Worm (Caenorhabditis elegans) whole organism, L2 larva: ENCODE data around the gene H03G16.5.

Experiments used
- C34F6.9 ChIP-seq: fragments of 150-350 bp; optimal IDR thresholded peaks from 2 replicates; lab custom pipeline; 2014; ENCODE audit warnings: missing biosample characterization, missing genetic modification characterization
- F13H6.1 ChIP-seq: sonication (generic microtip); optimal IDR thresholded peaks from 2 replicates; lab custom pipeline; 2016; ENCODE audit warnings: missing genetic modification characterization, missing compliant biosample characterization
- R02D3.7 ChIP-seq: fragments of 150-350 bp; optimal IDR thresholded peaks from 2 replicates; lab custom pipeline; 2014; ENCODE audit warnings: missing biosample characterization, missing genetic modification characterization
- Y55F3AM.14 ChIP-seq: fragments of 200-800 bp; sonication (Bioruptor generic); optimal IDR thresholded peaks from 2 replicates; lab custom pipeline; 2018; ENCODE audit warnings: mild to moderate bottlenecking, missing genetic modification characterization, missing compliant biosample characterization
- ZK546.5 ChIP-seq: sonication (generic microtip); optimal IDR thresholded peaks from 2 replicates; lab custom pipeline; 2017; ENCODE audit warnings: missing biosample characterization, missing genetic modification characterization
- alr-1 ChIP-seq: fragments of 150-350 bp; optimal IDR thresholded peaks from 2 replicates; lab custom pipeline; 2014; ENCODE audit warnings: missing biosample characterization, missing genetic modification characterization
- ama-1 ChIP-seq: fragments of 150-350 bp; optimal IDR thresholded peaks from 2 replicates; lab custom pipeline; 2018; ENCODE audit warnings: inconsistent platforms
- blmp-1 ChIP-seq: sonication (generic microtip); optimal IDR thresholded peaks from 2 replicates; lab custom pipeline; 2017; ENCODE audit warnings: missing genetic modification characterization, mild to moderate bottlenecking, missing compliant biosample characterization, antibody characterized with exemption, moderate library complexity; ENCODE audit not compliant: insufficient read depth
- ceh-16 ChIP-seq: fragments of 150-350 bp; optimal IDR thresholded peaks from 2 replicates; lab custom pipeline; 2014; ENCODE audit warnings: missing biosample characterization, missing genetic modification characterization
- ceh-82 ChIP-seq: fragments of 150-350 bp; optimal IDR thresholded peaks from 2 replicates; lab custom pipeline; 2014; ENCODE audit warnings: missing biosample characterization, missing genetic modification characterization
- egl-27 ChIP-seq: sonication (generic microtip); optimal IDR thresholded peaks from 3 replicates; lab custom pipeline; 2017; ENCODE audit warnings: missing biosample characterization, missing genetic modification reagents, missing genetic modification characterization
- elt-1 ChIP-seq: fragments of 150-350 bp; optimal IDR thresholded peaks from 2 replicates; lab custom pipeline; 2014; ENCODE audit warnings: missing biosample characterization, missing genetic modification characterization
- elt-3 ChIP-seq: sonication (generic microtip); optimal IDR thresholded peaks from 2 replicates; lab custom pipeline; 2017; ENCODE audit warnings: missing biosample characterization, missing genetic modification characterization
- fos-1 ChIP-seq: fragments of 150-350 bp; optimal IDR thresholded peaks from 2 replicates; lab custom pipeline; 2014; ENCODE audit warnings: missing biosample characterization, missing genetic modification characterization
- gmeb-1 ChIP-seq: fragments of 150-350 bp; optimal IDR thresholded peaks from 2 replicates; lab custom pipeline; 2014; ENCODE audit warnings: missing biosample characterization, missing genetic modification characterization
- lin-11 ChIP-seq: fragments of 150-350 bp; sonication (generic microtip); optimal IDR thresholded peaks from 2 replicates; lab custom pipeline; 2014; ENCODE audit warnings: missing biosample characterization, missing genetic modification characterization, inconsistent platforms, mixed read lengths
- lin-39 ChIP-seq: fragments of 150-350 bp; optimal IDR thresholded peaks from 2 replicates; lab custom pipeline; 2014; ENCODE audit warnings: missing biosample characterization, missing genetic modification reagents, missing genetic modification characterization
- lsy-2 ChIP-seq, 2 experiments: fragments of 150-350 bp in 1 of 2; sonication (generic microtip) in 1 of 2; optimal IDR thresholded peaks; 2 replicates each; lab custom pipeline; 2014 to 2017; ENCODE audit warnings: missing biosample characterization in 2 of 2, missing genetic modification characterization in 2 of 2
- mab-5 ChIP-seq: fragments of 150-350 bp; optimal IDR thresholded peaks from 2 replicates; lab custom pipeline; 2014; ENCODE audit warnings: missing biosample characterization, missing genetic modification characterization
- mbf-1 ChIP-seq: sonication (generic microtip); optimal IDR thresholded peaks from 2 replicates; lab custom pipeline; 2017; ENCODE audit warnings: missing biosample characterization, missing genetic modification characterization
- mdl-1 ChIP-seq, 2 experiments: fragments of 150-350 bp in 1 of 2; sonication (generic microtip) in 1 of 2; optimal IDR thresholded peaks; 2 replicates each; lab custom pipeline; 2017; ENCODE audit warnings: missing biosample characterization in 2 of 2, missing genetic modification characterization in 2 of 2
- nhr-10 ChIP-seq: sonication (generic microtip); optimal IDR thresholded peaks from 2 replicates; lab custom pipeline; 2017; ENCODE audit warnings: missing biosample characterization, missing genetic modification characterization
- nhr-11 ChIP-seq: fragments of 150-350 bp; optimal IDR thresholded peaks from 2 replicates; lab custom pipeline; 2014; ENCODE audit warnings: missing biosample characterization, missing genetic modification characterization
- nhr-12 ChIP-seq: fragments of 150-350 bp; optimal IDR thresholded peaks from 2 replicates; lab custom pipeline; 2014; ENCODE audit warnings: missing biosample characterization, missing genetic modification characterization
- nhr-129 ChIP-seq: fragments of 150-350 bp; optimal IDR thresholded peaks from 2 replicates; lab custom pipeline; 2014; ENCODE audit warnings: missing biosample characterization, missing genetic modification characterization
- nhr-21 ChIP-seq: fragments of 150-350 bp; optimal IDR thresholded peaks from 2 replicates; lab custom pipeline; 2014; ENCODE audit warnings: missing biosample characterization, missing genetic modification characterization
- nhr-23 ChIP-seq: fragments of 150-350 bp; optimal IDR thresholded peaks from 2 replicates; lab custom pipeline; 2014; ENCODE audit warnings: missing biosample characterization, missing genetic modification reagents, missing genetic modification characterization
- nhr-237 ChIP-seq: fragments of 150-350 bp; optimal IDR thresholded peaks from 2 replicates; lab custom pipeline; 2014; ENCODE audit warnings: missing biosample characterization, missing genetic modification characterization
- nhr-25 ChIP-seq: fragments of 150-350 bp; sonication (generic microtip); optimal IDR thresholded peaks from 3 replicates; lab custom pipeline; 2014; ENCODE audit warnings: missing biosample characterization, missing genetic modification characterization
- nhr-6 ChIP-seq: fragments of 150-350 bp; optimal IDR thresholded peaks from 2 replicates; lab custom pipeline; 2014; ENCODE audit warnings: missing biosample characterization, missing genetic modification characterization
- nhr-77 ChIP-seq: fragments of 150-350 bp; optimal IDR thresholded peaks from 2 replicates; lab custom pipeline; 2014; ENCODE audit warnings: missing biosample characterization, missing genetic modification characterization
- peb-1 ChIP-seq: fragments of 150-350 bp; optimal IDR thresholded peaks from 2 replicates; lab custom pipeline; 2014; ENCODE audit warnings: missing biosample characterization, missing genetic modification characterization
- sem-4 ChIP-seq: fragments of 150-350 bp; optimal IDR thresholded peaks from 2 replicates; lab custom pipeline; 2014; ENCODE audit warnings: missing biosample characterization, missing genetic modification reagents, missing genetic modification characterization
- skn-1 ChIP-seq: sonication (generic microtip); optimal IDR thresholded peaks from 2 replicates; lab custom pipeline; 2017; ENCODE audit warnings: missing biosample characterization, missing genetic modification characterization
- sma-3 ChIP-seq: sonication (generic microtip); optimal IDR thresholded peaks from 2 replicates; lab custom pipeline; 2016; ENCODE audit warnings: missing genetic modification reagents, missing genetic modification characterization, missing compliant biosample characterization
- snpc-4 ChIP-seq: fragments of 150-350 bp; optimal IDR thresholded peaks from 2 replicates; lab custom pipeline; 2014; ENCODE audit warnings: missing biosample characterization, missing genetic modification characterization
- unc-39 ChIP-seq: fragments of 150-350 bp; optimal IDR thresholded peaks from 2 replicates; lab custom pipeline; 2014; ENCODE audit warnings: missing biosample characterization, missing genetic modification characterization
- unc-55 ChIP-seq: fragments of 150-350 bp; sonication (generic microtip); optimal IDR thresholded peaks from 3 replicates; lab custom pipeline; 2014; ENCODE audit warnings: missing biosample characterization, missing genetic modification reagents, missing genetic modification characterization
- unc-62 ChIP-seq: fragments of 150-350 bp; optimal IDR thresholded peaks from 2 replicates; lab custom pipeline; 2014; ENCODE audit warnings: missing biosample characterization, missing genetic modification reagents, missing genetic modification characterization
- zag-1 ChIP-seq: fragments of 150-350 bp; optimal IDR thresholded peaks from 2 replicates; lab custom pipeline; 2014; ENCODE audit warnings: missing biosample characterization, missing genetic modification characterization
- ztf-1 ChIP-seq: fragments of 200-800 bp; sonication (Bioruptor generic); conservative IDR thresholded peaks from 2 replicates; pipeline ENCODE4 v1.3.6; 2022; ENCODE audit warnings: missing genetic modification characterization, missing compliant biosample characterization
- ztf-11 ChIP-seq: sonication (generic microtip); optimal IDR thresholded peaks from 2 replicates; lab custom pipeline; 2017; ENCODE audit warnings: missing biosample characterization, missing genetic modification characterization
- ztf-4 ChIP-seq: fragments of 150-350 bp; optimal IDR thresholded peaks from 2 replicates; lab custom pipeline; 2014; ENCODE audit warnings: missing biosample characterization, missing genetic modification characterization

H03G16.5 gene

DNA sequence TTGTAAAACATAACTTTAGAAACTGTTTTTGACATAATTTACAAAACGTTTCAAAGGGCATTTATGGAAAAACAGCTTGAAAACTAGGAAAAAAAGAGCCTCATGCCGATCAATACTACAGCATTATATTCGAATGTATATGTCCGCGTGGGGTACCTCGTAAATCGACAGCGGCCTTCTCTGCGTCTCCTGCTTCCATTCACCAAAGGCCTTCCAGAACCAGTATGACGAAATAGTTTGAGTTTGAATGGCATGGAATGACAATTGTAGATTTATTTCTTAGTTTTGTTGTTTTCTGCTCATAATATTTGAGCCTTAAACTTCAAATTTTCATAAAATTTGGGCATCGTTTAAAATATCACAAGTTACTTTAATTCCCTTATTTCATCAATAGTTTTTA is 11.2 kb downstream of the H03G16.5 start:
- TF ChIP-seq sma-3 (GFP tag; lab: Kevin White, UChicago): no peak
- TF ChIP-seq nhr-12 (tag; lab: Kevin White, UChicago): no peak
- no peak for TF ChIP-seq elt-1 (tag; lab: Kevin White, UChicago)
- no peak for TF ChIP-seq ztf-4 (tag; lab: Kevin White, UChicago)
- no peak for TF ChIP-seq fos-1 (tag; lab: Kevin White, UChicago)
- TF ChIP-seq lin-39 (tag; lab: Kevin White, UChicago): no peak
- no peak for TF ChIP-seq nhr-6
- no peak for TF ChIP-seq ztf-1 (GFP tag; lab: Robert Waterston, UW)
- TF ChIP-seq C34F6.9 (tag; lab: Kevin White, UChicago): peak; percentile 44
- TF ChIP-seq gmeb-1: no peak
- no peak for TF ChIP-seq nhr-23 (tag; lab: Kevin White, UChicago)
- TF ChIP-seq ama-1 (lab: Kevin White, UChicago): no peak
- TF ChIP-seq peb-1: no peak
- no peak for TF ChIP-seq ceh-82 (tag; lab: Kevin White, UChicago)
- TF ChIP-seq unc-39: no peak
- TF ChIP-seq mdl-1 (tag; optimal IDR thresholded peaks at IDR 0.05; lab: Kevin White, UChicago): no peak
- TF ChIP-seq nhr-21 (tag; lab: Kevin White, UChicago): no peak
- TF ChIP-seq snpc-4 (tag; lab: Kevin White, UChicago): no peak
- TF ChIP-seq egl-27: no peak
- TF ChIP-seq nhr-77 (tag; lab: Kevin White, UChicago): no peak
- TF ChIP-seq unc-62 (GFP tag; lab: Kevin White, UChicago): no peak
- TF ChIP-seq elt-3 (tag; lab: Kevin White, UChicago): no peak
- TF ChIP-seq R02D3.7 (tag; lab: Kevin White, UChicago): no peak
- peak in 1 of 2 experiments; percentile 8 for TF ChIP-seq lsy-2 (tag; optimal IDR thresholded peaks at IDR 0.05; lab: Kevin White, UChicago)
- peak; percentile 60 for TF ChIP-seq unc-55 (GFP tag; lab: Kevin White, UChicago)
- no peak for TF ChIP-seq sem-4 (tag; lab: Kevin White, UChicago)
- peak; percentile 20 for TF ChIP-seq nhr-129 (tag; lab: Kevin White, UChicago)
- no peak for TF ChIP-seq nhr-25 (tag; lab: Kevin White, UChicago)
- TF ChIP-seq zag-1 (tag; lab: Kevin White, UChicago): no peak
- TF ChIP-seq nhr-237 (tag; lab: Kevin White, UChicago): no peak
- no peak for TF ChIP-seq Y55F3AM.14 (GFP tag; lab: Kevin White, UChicago)
- no peak for TF ChIP-seq lin-11 (tag; lab: Kevin White, UChicago)
- TF ChIP-seq skn-1 (tag; lab: Kevin White, UChicago): no peak

DNA sequence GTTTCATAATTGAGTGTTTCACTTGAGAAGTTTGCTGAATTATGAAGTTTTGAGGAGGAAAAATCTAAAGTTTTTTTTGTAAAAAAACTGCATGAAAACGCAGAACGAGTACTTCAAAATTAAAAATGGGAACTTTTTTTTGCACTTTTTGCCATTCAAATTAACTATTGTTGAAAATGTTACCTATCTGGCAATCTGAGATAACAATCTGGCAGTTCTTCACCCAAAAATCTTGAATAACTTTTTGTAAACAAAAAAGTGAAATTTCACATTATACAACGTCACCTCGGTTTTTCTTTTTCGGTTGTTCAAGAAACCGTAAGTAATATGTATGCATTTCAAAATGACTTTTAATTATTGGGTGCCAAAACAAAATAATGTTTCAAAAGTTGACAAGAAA is 14.1 kb downstream of the H03G16.5 start:
- TF ChIP-seq blmp-1 (peak; percentile 1), F13H6.1 (no peak), ztf-11 (tag; lab: Kevin White, UChicago) (no peak), zag-1 (tag; lab: Kevin White, UChicago) (no peak), nhr-10 (tag; lab: Kevin White, UChicago) (no peak), nhr-6 (no peak), lsy-2 (tag; optimal IDR thresholded peaks at IDR 0.05; lab: Kevin White, UChicago) (no peak), alr-1 (tag; lab: Kevin White, UChicago) (no peak), lin-11 (tag; lab: Kevin White, UChicago) (no peak), ceh-16 (tag; lab: Kevin White, UChicago) (peak; percentile 30), R02D3.7 (tag; lab: Kevin White, UChicago) (no peak), nhr-237 (tag; lab: Kevin White, UChicago) (no peak), ceh-82 (tag; lab: Kevin White, UChicago) (no peak), nhr-77 (tag; lab: Kevin White, UChicago) (no peak), gmeb-1 (no peak), mab-5 (tag; lab: Kevin White, UChicago) (no peak), nhr-25 (tag; lab: Kevin White, UChicago) (peak; percentile 20), nhr-23 (tag; lab: Kevin White, UChicago) (no peak), ZK546.5 (tag; lab: Kevin White, UChicago) (no peak), mbf-1 (tag; lab: Kevin White, UChicago) (no peak), peb-1 (no peak), nhr-11 (tag; lab: Kevin White, UChicago) (no peak), elt-3 (tag; lab: Kevin White, UChicago) (no peak), nhr-12 (tag; lab: Kevin White, UChicago) (no peak)
